Worm (Caenorhabditis elegans) whole organism, L3 larva: ENCODE measurements around the gene C08F1.6.
A peak's percentile ranks its signal among the peaks of the same experiment; 100 is the strongest.
"Not testable (repeated sequence)": the region's sequence is repeated elsewhere in the genome, so short reads cannot be mapped to it uniquely, and the experiment has no call there.

Experiments used
- ZK546.5 ChIP-seq: sonication (generic microtip); optimal IDR thresholded peaks from 2 replicates; lab custom pipeline; 2017; ENCODE audit warnings: missing biosample characterization, missing genetic modification characterization
- aly-2 ChIP-seq: fragments of 150-350 bp; optimal IDR thresholded peaks from 2 replicates; lab custom pipeline; 2014; ENCODE audit warnings: missing biosample characterization, missing genetic modification characterization
- egl-5 ChIP-seq: fragments of 150-350 bp; optimal IDR thresholded peaks from 2 replicates; lab custom pipeline; 2017; ENCODE audit warnings: missing biosample characterization, missing genetic modification reagents, missing genetic modification characterization, inconsistent platforms
- elt-2 ChIP-seq: sonication (generic microtip); optimal IDR thresholded peaks from 2 replicates; lab custom pipeline; 2016; ENCODE audit warnings: missing genetic modification reagents, mild to moderate bottlenecking, missing genetic modification characterization, missing compliant biosample characterization
- lin-15B ChIP-seq: fragments of 150-350 bp; optimal IDR thresholded peaks from 2 replicates; lab custom pipeline; 2014; ENCODE audit warnings: missing biosample characterization, missing genetic modification characterization
- nhr-23 ChIP-seq: fragments of 150-350 bp; optimal IDR thresholded peaks from 2 replicates; lab custom pipeline; 2014; ENCODE audit warnings: missing biosample characterization, missing genetic modification reagents, missing genetic modification characterization
- unc-62 ChIP-seq: fragments of 150-350 bp; sonication (generic microtip); optimal IDR thresholded peaks from 4 replicates; lab custom pipeline; 2014; ENCODE audit warnings: missing biosample characterization, missing genetic modification reagents, missing genetic modification characterization
- ztf-11 ChIP-seq: fragments of 150-350 bp; optimal IDR thresholded peaks from 2 replicates; lab custom pipeline; 2014; ENCODE audit warnings: missing biosample characterization, missing genetic modification characterization

- TF ChIP-seq aly-2; ztf-11; ZK546.5; lin-15B (tag; lab: Kevin White, UChicago); egl-5 (tag; lab: Kevin White, UChicago); unc-62 (GFP tag; lab: Kevin White, UChicago); nhr-23 (tag; lab: Kevin White, UChicago): not testable (repeated sequence)
- TF ChIP-seq elt-2 (tag; lab: Kevin White, UChicago): peak; percentile 75
Observed at ce11 chrII:1767458-1767857, 20.5 kb downstream of the C08F1.6 start.
